Worm (Caenorhabditis elegans): ENCODE data around the gene fbxb-112.

DNA sequence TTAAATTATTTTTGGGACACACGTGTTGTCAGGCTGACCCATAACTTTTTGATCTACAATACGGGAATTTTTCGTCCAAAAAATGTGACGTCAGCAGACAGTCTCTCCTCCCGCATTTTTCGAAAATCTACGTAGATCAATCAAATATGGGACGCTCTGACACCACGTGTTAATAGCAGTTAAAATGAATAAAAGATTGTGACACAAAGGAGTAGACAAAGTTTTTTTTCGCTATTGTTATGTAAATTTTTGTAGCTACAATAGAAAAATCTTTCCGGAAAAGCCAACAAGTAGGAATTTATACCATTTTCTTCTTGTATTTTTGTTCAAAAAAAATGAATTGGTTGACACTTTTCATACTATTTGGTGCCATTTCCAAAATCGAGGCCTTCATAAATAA, 49.5 kb upstream of the fbxb-112 start, which contains the start of gene C16C8.27:
- TF ChIP-seq madf-2 (tag; optimal IDR thresholded peaks at IDR 0.05) (no peak), pax-1 (tag; optimal IDR thresholded peaks at IDR 0.05) (no peak), unc-55 (GFP tag; optimal IDR thresholded peaks at IDR 0.05) (no peak), ets-4 (tag; optimal IDR thresholded peaks at IDR 0.05) (no peak), pqm-1 (tag; optimal IDR thresholded peaks at IDR 0.05) (no peak)
